Fruit fly (Drosophila melanogaster): ENCODE data around the gene CG11134.

CG11134 gene

DNA sequence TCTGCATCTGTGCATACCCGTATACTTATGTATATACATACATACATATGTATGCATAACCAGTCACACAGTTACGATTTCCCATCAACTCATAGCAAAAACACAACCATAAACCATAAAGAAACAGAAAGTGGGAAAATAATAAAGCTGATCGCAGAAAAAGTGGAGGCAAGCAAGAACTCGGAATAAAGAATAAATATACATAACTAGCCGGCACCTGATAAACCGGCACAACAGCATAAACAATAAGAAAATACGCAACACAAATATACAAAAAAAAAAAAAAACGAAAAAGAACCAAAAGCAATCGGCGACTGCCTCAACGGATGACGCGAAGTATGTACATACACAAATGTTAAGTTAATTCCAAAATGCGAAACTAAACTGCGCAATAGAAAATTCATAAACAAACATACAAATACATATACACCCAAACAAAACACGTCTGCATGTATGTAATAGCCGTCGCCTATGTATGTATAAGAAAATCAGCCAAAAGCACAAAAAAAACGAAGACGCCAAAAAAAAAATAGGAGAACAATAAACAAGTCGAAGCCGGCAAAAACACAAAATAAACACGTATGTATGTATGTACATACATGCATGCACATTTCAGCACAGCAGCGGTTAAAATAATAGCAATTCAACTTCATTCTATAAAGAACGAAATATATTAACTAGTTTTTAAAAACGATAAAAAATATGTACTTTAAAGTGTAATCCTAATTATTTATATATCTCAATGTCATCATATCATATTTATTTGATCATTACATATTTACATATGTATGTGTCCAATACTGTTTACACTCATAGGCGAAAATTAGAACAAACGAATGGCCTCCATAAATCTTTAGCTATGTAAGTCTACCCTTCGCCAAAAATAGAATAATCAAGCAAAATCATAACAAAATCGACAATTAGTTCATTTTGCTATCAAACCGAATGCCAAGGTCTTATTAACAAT lies 11.4 kb downstream of the CG11134 start (continued):
- TF ChIP-seq Bgb (GFP tag; IDR thresholded peaks at IDR 0.05; ENCODE audit: partially characterized antibody) (no peak), BEAF-32 (GFP tag; optimal IDR thresholded peaks at IDR 0.05) (no peak), B-H2 (GFP tag; optimal IDR thresholded peaks at IDR 0.05) (no peak), inv (GFP tag; IDR thresholded peaks at IDR 0.05; ENCODE audit: partially characterized antibody) (no peak), Fer3 (tag; optimal IDR thresholded peaks at IDR 0.05) (peak; percentile 85), abd-A (tag; optimal IDR thresholded peaks at IDR 0.05) (no peak), ab (GFP tag; optimal IDR thresholded peaks at IDR 0.05) (no peak), peb (GFP tag; IDR thresholded peaks at IDR 0.05) (0 out of 2 replicates have a peak, but pooled peaks have one; percentile 8), klu (GFP tag; IDR thresholded peaks at IDR 0.05) (peak; percentile 24; the same call in 1 of the 2 replicates), CG18619 (GFP tag; optimal IDR thresholded peaks at IDR 0.05) (peak; percentile 57), hkb (optimal IDR thresholded peaks at IDR 0.05) (no peak), hkb (GFP tag; IDR thresholded peaks at IDR 0.05) (peak; percentile 78), mirr (GFP tag; optimal IDR thresholded peaks at IDR 0.05) (peak; percentile 4), CG42726 (GFP tag; IDR thresholded peaks at IDR 0.05; ENCODE audit: partially characterized antibody) (no peak), ro (GFP tag; IDR thresholded peaks at IDR 0.05) (0 out of 2 replicates have a peak, but pooled peaks have one; percentile 16), CG30020 (tag; optimal IDR thresholded peaks at IDR 0.05) (peak; percentile 6), Aef1 (GFP tag; IDR thresholded peaks at IDR 0.05) (peak; percentile 46; the same call in 2 of the 3 replicates), H15 (GFP tag; IDR thresholded peaks at IDR 0.05) (peak; percentile 46; the same call in 1 of the 3 replicates), kni (GFP tag; optimal IDR thresholded peaks at IDR 0.05) (no peak), gce (GFP tag; IDR thresholded peaks at IDR 0.05) (peak; percentile 48; the same call in 1 of the 3 replicates), CHES-1-like (GFP tag; optimal IDR thresholded peaks at IDR 0.05) (peak; percentile 45), HLHmδ (GFP tag; optimal IDR thresholded peaks at IDR 0.05) (no peak), C15 (GFP tag; IDR thresholded peaks at IDR 0.05) (0 out of 3 replicates have a peak, but pooled peaks have one; percentile 7), CG33557 (GFP tag; optimal IDR thresholded peaks at IDR 0.05) (no peak), Sry-β (GFP tag; optimal IDR thresholded peaks at IDR 0.05) (no peak), CG7372 (GFP tag; IDR thresholded peaks at IDR 0.05) (peak; percentile 66), CG2712 (tag; optimal IDR thresholded peaks at IDR 0.05) (peak; percentile 75), ham (GFP tag; IDR thresholded peaks at IDR 0.05) (no peak), pum (GFP tag; optimal IDR thresholded peaks at IDR 0.05) (no peak), Oli (tag; optimal IDR thresholded peaks at IDR 0.05) (peak; percentile 74), Atf3 (GFP tag; optimal IDR thresholded peaks at IDR 0.05) (peak; percentile 7), gcm (GFP tag; optimal IDR thresholded peaks at IDR 0.05) (peak; percentile 24), zen (tag; optimal IDR thresholded peaks at IDR 0.05) (peak; percentile 22), fd3F (GFP tag; optimal IDR thresholded peaks at IDR 0.05) (peak; percentile 58), Xrp1 (GFP tag; IDR thresholded peaks at IDR 0.05) (peak; percentile 64; the same call in 1 of the 2 replicates), CG13123 (GFP tag; optimal IDR thresholded peaks at IDR 0.05) (no peak), esg (GFP tag; conservative IDR thresholded peaks at IDR 0.05) (peak; percentile 63), CG18599 (GFP tag; optimal IDR thresholded peaks at IDR 0.05) (peak; percentile 85), wor (GFP tag; IDR thresholded peaks at IDR 0.05) (no peak), CG2889 (GFP tag; IDR thresholded peaks at IDR 0.05) (0 out of 3 replicates have a peak, but pooled peaks have one; percentile 39), CG15269 (tag; optimal IDR thresholded peaks at IDR 0.05) (peak; percentile 84), CG17829 (tag; optimal IDR thresholded peaks at IDR 0.05) (peak; percentile 64), Max (GFP tag; optimal IDR thresholded peaks at IDR 0.05) (no peak), CG8388 (GFP tag; optimal IDR thresholded peaks at IDR 0.05) (peak; percentile 59), Fer1 (GFP tag; optimal IDR thresholded peaks at IDR 0.05) (peak; percentile 78), bsh (GFP tag; optimal IDR thresholded peaks at IDR 0.05) (peak in 1 of 2 experiments; percentile 63), tup (GFP tag; optimal IDR thresholded peaks at IDR 0.05) (no peak)

All from whole organism, embryonic.